Fruit fly (Drosophila melanogaster): ENCODE results near the gene vret.

Gene vret

DNA sequence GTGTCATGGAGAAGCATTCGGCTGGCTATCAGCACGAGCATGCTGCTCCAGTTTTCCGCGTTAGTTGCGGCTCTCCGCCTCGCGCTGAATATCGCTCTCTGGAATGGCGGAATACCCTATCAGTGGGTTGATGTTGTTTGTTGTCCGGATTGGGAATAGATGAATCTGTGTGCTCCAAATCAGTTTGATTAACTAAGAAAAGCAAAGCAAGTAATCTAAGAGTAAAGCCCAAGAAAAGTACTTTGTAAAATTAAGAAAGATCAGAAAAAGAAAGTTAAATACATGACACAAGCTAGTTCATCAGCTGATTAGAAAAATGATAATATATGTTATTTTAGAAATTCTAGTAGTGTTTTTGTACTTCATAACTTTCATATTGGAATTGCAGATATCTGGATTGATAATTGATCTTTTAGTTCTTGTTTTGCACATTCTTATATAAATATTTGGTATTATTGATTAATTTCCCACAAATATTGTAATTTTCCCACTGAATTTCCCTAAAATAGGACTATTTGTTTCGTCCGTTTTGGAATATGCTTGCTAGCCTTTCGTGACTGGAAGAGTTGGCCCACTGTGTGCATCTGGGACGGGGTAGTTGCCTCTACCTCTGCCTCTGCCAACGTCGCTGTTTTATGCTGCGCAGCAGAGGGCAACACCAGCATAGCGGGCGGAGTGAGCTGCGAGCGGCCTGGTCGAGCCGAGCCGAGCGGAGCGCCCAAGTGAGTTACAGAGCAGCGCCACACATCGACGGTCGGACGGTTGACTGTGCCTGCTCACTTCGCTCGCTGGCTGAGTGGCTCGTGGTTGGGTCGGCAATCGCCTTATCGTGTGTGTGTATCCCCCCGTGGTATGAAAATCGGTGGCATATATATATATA is 8.8 kb upstream of the vret start (continued):
- no peak for TF ChIP-seq klu (GFP tag; IDR thresholded peaks at IDR 0.05)
- no peak for TF ChIP-seq Gsc (GFP tag; IDR thresholded peaks at IDR 0.05)
- no peak for TF ChIP-seq tup (GFP tag; optimal IDR thresholded peaks at IDR 0.05)
- TF ChIP-seq CG12104 (GFP tag; optimal IDR thresholded peaks at IDR 0.05), result peak; percentile 59
- peak; percentile 50; the same call in 2 of the 3 replicates for TF ChIP-seq CG34224 (GFP tag; IDR thresholded peaks at IDR 0.05; ENCODE audit: partially characterized antibody)
- no peak for TF ChIP-seq CG6683 (GFP tag; optimal IDR thresholded peaks at IDR 0.05)
- no peak for TF ChIP-seq dmrt11E (tag; optimal IDR thresholded peaks at IDR 0.05)
- TF ChIP-seq sr (GFP tag; IDR thresholded peaks at IDR 0.05), result 0 out of 3 replicates have a peak, but pooled peaks have one; percentile 28
- no peak for TF ChIP-seq Lhr (GFP tag; optimal IDR thresholded peaks at IDR 0.05)
- TF ChIP-seq ssp (GFP tag; IDR thresholded peaks at IDR 0.05), result peak; percentile 37; the same call in 1 of the 2 replicates
- 0 out of 3 replicates have a peak, but pooled peaks have one; percentile 14 for TF ChIP-seq CG6791 (GFP tag; IDR thresholded peaks at IDR 0.05; ENCODE audit: partially characterized antibody)
- no peak for TF ChIP-seq D (optimal IDR thresholded peaks at IDR 0.05)
- peak; percentile 59 for TF ChIP-seq D (GFP tag; optimal IDR thresholded peaks at IDR 0.05)
- no peak for TF ChIP-seq da (GFP tag; optimal IDR thresholded peaks at IDR 0.05)
- TF ChIP-seq CG2889 (GFP tag; IDR thresholded peaks at IDR 0.05), result 0 out of 3 replicates have a peak, but pooled peaks have one; percentile 16
- TF ChIP-seq grau (tag; optimal IDR thresholded peaks at IDR 0.05), result peak; percentile 72
- peak; percentile 13 for TF ChIP-seq Mes4 (GFP tag; optimal IDR thresholded peaks at IDR 0.05)
- no peak for TF ChIP-seq hb (GFP tag; IDR thresholded peaks at IDR 0.05; ENCODE audit: partially characterized antibody)
- peak; percentile 67 for TF ChIP-seq az2 (GFP tag; optimal IDR thresholded peaks at IDR 0.05)
- TF ChIP-seq odd (GFP tag; optimal IDR thresholded peaks at IDR 0.05), result peak; percentile 6
- peak; percentile 46 for TF ChIP-seq HLH3B (GFP tag; IDR thresholded peaks at IDR 0.05)
- TF ChIP-seq Trl (optimal IDR thresholded peaks at IDR 0.05), result peak; percentile 61 to 66
- TF ChIP-seq Trl (GFP tag; optimal IDR thresholded peaks at IDR 0.05), result peak; percentile 22
- TF ChIP-seq CG30403 (GFP tag; optimal IDR thresholded peaks at IDR 0.05), result peak; percentile 84
- TF ChIP-seq chm (GFP tag; IDR thresholded peaks at IDR 0.05), result peak; percentile 83
- TF ChIP-seq CG1832 (GFP tag; optimal IDR thresholded peaks at IDR 0.05), result no peak
- TF ChIP-seq tll (GFP tag; optimal IDR thresholded peaks at IDR 0.05), result no peak
- TF ChIP-seq CG43689 (GFP tag; IDR thresholded peaks at IDR 0.05), result no peak
- TF ChIP-seq dmrt99B (tag; optimal IDR thresholded peaks at IDR 0.05), result peak; percentile 72
- no peak for TF ChIP-seq zf30C (GFP tag; optimal IDR thresholded peaks at IDR 0.05)
- no peak for TF ChIP-seq Elba2 (GFP tag; optimal IDR thresholded peaks at IDR 0.05)
- TF ChIP-seq CG4404 (GFP tag; IDR thresholded peaks at IDR 0.05), result no peak
- TF ChIP-seq CG15269 (tag; optimal IDR thresholded peaks at IDR 0.05), result peak; percentile 81
- peak; percentile 52 for TF ChIP-seq unpg (GFP tag; optimal IDR thresholded peaks at IDR 0.05)
- no peak for TF ChIP-seq Tbp (GFP tag; optimal IDR thresholded peaks at IDR 0.05)
- peak; percentile 60 for TF ChIP-seq Hr3 (GFP tag; optimal IDR thresholded peaks at IDR 0.05)
- peak; percentile 52; the same call in 1 of the 2 replicates for TF ChIP-seq CG6272 (GFP tag; IDR thresholded peaks at IDR 0.05)
- no peak for TF ChIP-seq CG15073 (GFP tag; optimal IDR thresholded peaks at IDR 0.05)
- TF ChIP-seq slp2 (GFP tag; optimal IDR thresholded peaks at IDR 0.05), result peak; percentile 4
- peak; percentile 58 for TF ChIP-seq CHES-1-like (GFP tag; optimal IDR thresholded peaks at IDR 0.05)
- 0 out of 2 replicates have a peak, but pooled peaks have one; percentile 30 for TF ChIP-seq CG42726 (GFP tag; IDR thresholded peaks at IDR 0.05; ENCODE audit: partially characterized antibody)
- peak; percentile 15 for TF ChIP-seq CG15601 (tag; optimal IDR thresholded peaks at IDR 0.05)
- peak; percentile 41; the same call in 1 of the 2 replicates for TF ChIP-seq CG3847 (GFP tag; IDR thresholded peaks at IDR 0.05)
- TF ChIP-seq Oli (tag; optimal IDR thresholded peaks at IDR 0.05), result peak; percentile 74
- peak; percentile 13 for TF ChIP-seq CG12236 (GFP tag; optimal IDR thresholded peaks at IDR 0.05)
- peak; percentile 47 for TF ChIP-seq pnt (GFP tag; optimal IDR thresholded peaks at IDR 0.05)
- TF ChIP-seq CTCF (GFP tag; optimal IDR thresholded peaks at IDR 0.05), result peak; percentile 31
- TF ChIP-seq CG8281 (tag; optimal IDR thresholded peaks at IDR 0.05), result peak; percentile 39
- peak; percentile 58 for TF ChIP-seq H2.0 (GFP tag; IDR thresholded peaks at IDR 0.05)

Measured in whole organism, embryonic.